Fruit fly (Drosophila melanogaster) whole organism, embryonic: Measurements from ENCODE around the gene CG31922.

Source experiments
- Aef1 ChIP-seq: fragments of 200-800 bp; sonication (Bioruptor generic); IDR thresholded peaks from 3 replicates; pipeline ENCODE4 v1.3.6; 2022; ENCODE audit warnings: missing biosample characterization, missing genetic modification characterization
- Atf-2 ChIP-seq: fragments of 200-800 bp; sonication (Bioruptor generic); optimal IDR thresholded peaks from 2 replicates; lab custom pipeline; 2016; ENCODE audit warnings: missing biosample characterization, missing genetic modification characterization
- CG11504 ChIP-seq: fragments of 200-800 bp; sonication (Bioruptor generic); optimal IDR thresholded peaks from 3 replicates; lab custom pipeline; 2019; ENCODE audit warnings: missing biosample characterization, mild to moderate bottlenecking, missing genetic modification characterization, moderate library complexity
- CG11560 ChIP-seq: fragments of 200-800 bp; sonication (Bioruptor generic); IDR thresholded peaks from 3 replicates; pipeline ENCODE4 v1.3.6; 2022; ENCODE audit warnings: missing biosample characterization, missing genetic modification characterization
- CG11696 ChIP-seq: fragments of 200-800 bp; sonication (Bioruptor generic); IDR thresholded peaks from 2 replicates; pipeline ENCODE4 v1.3.6; 2022; ENCODE audit warnings: missing biosample characterization, missing genetic modification characterization
- CG12659 ChIP-seq: fragments of 200-800 bp; sonication (Bioruptor generic); optimal IDR thresholded peaks from 3 replicates; lab custom pipeline; 2017; ENCODE audit warnings: mild to moderate bottlenecking, missing biosample characterization, missing genetic modification reagents, missing genetic modification characterization
- CG13775 ChIP-seq: fragments of 200-800 bp; sonication (Bioruptor generic); optimal IDR thresholded peaks from 3 replicates; lab custom pipeline; 2017; ENCODE audit warnings: missing biosample characterization, mild to moderate bottlenecking, missing genetic modification characterization
- CG14860 ChIP-seq: fragments of 200-800 bp; sonication (Bioruptor generic); IDR thresholded peaks from 3 replicates; pipeline ENCODE4 v1.3.6; 2022; ENCODE audit warnings: missing biosample characterization, missing genetic modification characterization; ENCODE audit not compliant: partially characterized antibody
- CG14965 ChIP-seq: fragments of 200-800 bp; sonication (Bioruptor generic); optimal IDR thresholded peaks from 2 replicates; lab custom pipeline; 2016; ENCODE audit warnings: missing biosample characterization, missing genetic modification characterization, borderline replicate concordance
- CG1832 ChIP-seq: fragments of 200-800 bp; sonication (Bioruptor generic); optimal IDR thresholded peaks from 2 replicates; lab custom pipeline; 2017; ENCODE audit warnings: missing biosample characterization, mild to moderate bottlenecking, missing genetic modification characterization, inconsistent platforms
- CG3726 ChIP-seq: fragments of 200-800 bp; sonication (Bioruptor generic); IDR thresholded peaks from 3 replicates; pipeline ENCODE4, ENCODE4 v1.3.6; 2022; ENCODE audit warnings: missing biosample characterization, missing genetic modification characterization
- CG43689 ChIP-seq: fragments of 200-800 bp; sonication (Bioruptor generic); IDR thresholded peaks from 2 replicates; pipeline ENCODE4 v1.3.6; 2022; ENCODE audit warnings: missing biosample characterization, missing genetic modification characterization
- CG6791 ChIP-seq: fragments of 200-800 bp; sonication (Bioruptor generic); IDR thresholded peaks from 3 replicates; pipeline ENCODE4 v1.3.6; 2022; ENCODE audit warnings: missing biosample characterization, missing genetic modification characterization; ENCODE audit not compliant: partially characterized antibody
- CG7357 ChIP-seq: fragments of 200-800 bp; sonication (Bioruptor generic); IDR thresholded peaks from 3 replicates; pipeline ENCODE4 v1.3.6; 2022; ENCODE audit warnings: missing biosample characterization, missing genetic modification characterization
- CG7963 ChIP-seq: fragments of 200-800 bp; sonication (Bioruptor generic); IDR thresholded peaks from 3 replicates; pipeline ENCODE4 v1.3.6; 2022; ENCODE audit warnings: missing biosample characterization, missing genetic modification characterization; ENCODE audit not compliant: partially characterized antibody
- CG9932 ChIP-seq: fragments of 200-800 bp; sonication (Bioruptor generic); IDR thresholded peaks from 2 replicates; pipeline ENCODE4 v1.3.6; 2022; ENCODE audit warnings: missing biosample characterization, missing genetic modification characterization
- Camta ChIP-seq: fragments of 200-800 bp; sonication (Bioruptor generic); optimal IDR thresholded peaks from 2 replicates; lab custom pipeline; 2016; ENCODE audit warnings: missing biosample characterization, missing genetic modification characterization
- E2f1 ChIP-seq: fragments of 200-800 bp; sonication (Bioruptor generic); IDR thresholded peaks from 2 replicates; pipeline ENCODE4 v1.3.6; 2022; ENCODE audit warnings: missing biosample characterization, missing genetic modification characterization
- Ets65A ChIP-seq: fragments of 200-800 bp; sonication (Bioruptor generic); peaks from one replicate; lab custom pipeline; 2016; ENCODE audit warnings: missing biosample characterization, missing genetic modification characterization
- Gug ChIP-seq: fragments of 200-800 bp; sonication (Bioruptor generic); IDR thresholded peaks from 4 replicates; pipeline ENCODE4 v1.3.6; 2022; ENCODE audit warnings: missing biosample characterization, missing genetic modification characterization
- HmgZ ChIP-seq: fragments of 200-800 bp; sonication (Bioruptor generic); optimal IDR thresholded peaks from 2 replicates; lab custom pipeline; 2018; ENCODE audit warnings: missing biosample characterization, mild to moderate bottlenecking, missing genetic modification characterization
- Med ChIP-seq: fragments of 200-800 bp; sonication (Bioruptor generic); peaks from one replicate; lab custom pipeline; 2016; ENCODE audit warnings: missing biosample characterization, missing genetic modification characterization, mild to moderate bottlenecking, inconsistent platforms, moderate library complexity
- NC2α ChIP-seq: fragments of 200-800 bp; sonication (Bioruptor generic); optimal IDR thresholded peaks from 2 replicates; lab custom pipeline; 2016; ENCODE audit warnings: missing biosample characterization, missing genetic modification characterization
- Nf-YA ChIP-seq: fragments of 200-800 bp; sonication (Bioruptor generic); IDR thresholded peaks from 2 replicates; pipeline ENCODE4 v1.3.6; 2022; ENCODE audit warnings: missing biosample characterization, missing genetic modification characterization
- Poxn ChIP-seq: fragments of 200-800 bp; sonication (Bioruptor generic); IDR thresholded peaks from 2 replicates; pipeline ENCODE4 v1.3.6; 2022; ENCODE audit warnings: missing biosample characterization, missing genetic modification characterization
- Rx ChIP-seq: fragments of 200-800 bp; sonication (Bioruptor generic); IDR thresholded peaks from 2 replicates; pipeline ENCODE4 v1.3.6; 2022; ENCODE audit warnings: missing biosample characterization, missing genetic modification characterization
- Taf1 ChIP-seq: fragments of 200-800 bp; sonication (Bioruptor generic); IDR thresholded peaks from 2 replicates; pipeline ENCODE4 v1.3.6; 2022; ENCODE audit warnings: missing biosample characterization, missing genetic modification characterization
- Xrp1 ChIP-seq: fragments of 200-800 bp; sonication (Bioruptor generic); IDR thresholded peaks from 2 replicates; pipeline ENCODE4 v1.3.6; 2022; ENCODE audit warnings: missing biosample characterization, missing genetic modification characterization
- ase ChIP-seq: fragments of 200-800 bp; sonication (Bioruptor generic); IDR thresholded peaks from 3 replicates; pipeline ENCODE4 v1.3.6; 2022; ENCODE audit warnings: missing biosample characterization, missing genetic modification characterization
- bcd ChIP-seq: fragments of 200-800 bp; sonication (Bioruptor generic); optimal IDR thresholded peaks from 2 replicates; lab custom pipeline; 2017; ENCODE audit warnings: missing biosample characterization, mild to moderate bottlenecking, missing genetic modification characterization
- cato ChIP-seq: fragments of 200-800 bp; sonication (Bioruptor generic); optimal IDR thresholded peaks from 2 replicates; lab custom pipeline; 2016; ENCODE audit warnings: missing biosample characterization, missing genetic modification characterization, borderline replicate concordance
- chn ChIP-seq: fragments of 200-800 bp; sonication (Bioruptor generic); optimal IDR thresholded peaks from 2 replicates; lab custom pipeline; 2016; ENCODE audit warnings: missing biosample characterization, missing genetic modification characterization
- crol ChIP-seq: fragments of 200-800 bp; sonication (Bioruptor generic); IDR thresholded peaks from 2 replicates; pipeline ENCODE4 v1.3.6; 2022; ENCODE audit warnings: missing biosample characterization, missing genetic modification characterization
- dimm ChIP-seq: fragments of 200-800 bp; sonication (Bioruptor generic); IDR thresholded peaks from 2 replicates; pipeline ENCODE4 v1.3.6; 2022; ENCODE audit warnings: missing biosample characterization, missing genetic modification characterization
- dm ChIP-seq: fragments of 200-800 bp; sonication (Bioruptor generic); optimal IDR thresholded peaks from 3 replicates; lab custom pipeline; 2016; ENCODE audit warnings: missing biosample characterization, missing genetic modification characterization
- esg ChIP-seq: fragments of 200-800 bp; sonication (Bioruptor generic); conservative IDR thresholded peaks from 2 replicates; pipeline ENCODE4 v1.3.6; 2022; ENCODE audit warnings: missing biosample characterization, missing genetic modification characterization
- gcm ChIP-seq: fragments of 200-800 bp; sonication (Bioruptor generic); optimal IDR thresholded peaks from 2 replicates; lab custom pipeline; 2019; ENCODE audit warnings: missing biosample characterization, mild to moderate bottlenecking, missing genetic modification characterization, moderate library complexity
- kay ChIP-seq: fragments of 200-800 bp; sonication (Bioruptor generic); optimal IDR thresholded peaks from 2 replicates; lab custom pipeline; 2016; ENCODE audit warnings: missing biosample characterization, missing genetic modification characterization
- lov ChIP-seq, 2 experiments: fragments of 200-800 bp in 1 of 2; fragments of >200 bp in 1 of 2; sonication (Bioruptor generic) in 1 of 2; IDR thresholded peaks in 1 of 2; optimal IDR thresholded peaks in 1 of 2; 2 replicates in 1 of 2; 3 replicates in 1 of 2; pipeline versions ENCODE4 v1.3.6 to Lab custom; 2017 to 2022; ENCODE audit warnings: missing biosample characterization in 1 of 2, missing genetic modification characterization in 1 of 2
- row ChIP-seq: fragments of 200-800 bp; sonication (Bioruptor generic); IDR thresholded peaks from 3 replicates; pipeline ENCODE4 v1.3.6; 2022; ENCODE audit warnings: missing biosample characterization, missing genetic modification characterization
- sd ChIP-seq: fragments of 200-800 bp; sonication (Bioruptor generic); optimal IDR thresholded peaks from 3 replicates; lab custom pipeline; 2018; ENCODE audit warnings: missing biosample characterization, mild to moderate bottlenecking, missing genetic modification characterization, moderate library complexity
- sisA ChIP-seq: fragments of 200-800 bp; sonication (Bioruptor generic); IDR thresholded peaks from 2 replicates; pipeline ENCODE4 v1.3.6; 2022; ENCODE audit warnings: missing biosample characterization, missing genetic modification characterization
- so ChIP-seq: fragments of 200-800 bp; sonication (Bioruptor generic); IDR thresholded peaks from 3 replicates; pipeline ENCODE4 v1.3.6; 2022; ENCODE audit warnings: missing biosample characterization, missing genetic modification characterization
- tll ChIP-seq, 2 experiments: fragments of 200-800 bp in 1 of 2; fragments of >200 bp in 1 of 2; sonication (Bioruptor generic) in 1 of 2; optimal IDR thresholded peaks; 2 replicates each; lab custom pipeline; 2017 to 2019; ENCODE audit warnings: missing biosample characterization in 2 of 2, missing genetic modification characterization in 2 of 2, mild to moderate bottlenecking in 1 of 2, moderate library complexity in 1 of 2
- tx ChIP-seq: fragments of 200-800 bp; sonication (Bioruptor generic); optimal IDR thresholded peaks from 2 replicates; lab custom pipeline; 2016; ENCODE audit warnings: missing biosample characterization, missing genetic modification characterization
- wor ChIP-seq: fragments of 200-800 bp; sonication (Bioruptor generic); IDR thresholded peaks from 2 replicates; pipeline ENCODE4 v1.3.6; 2022; ENCODE audit warnings: missing biosample characterization, missing genetic modification characterization
- z ChIP-seq: fragments of 200-800 bp; sonication (Bioruptor generic); IDR thresholded peaks from 3 replicates; pipeline ENCODE4 v1.3.6; 2022; ENCODE audit warnings: missing biosample characterization, missing genetic modification characterization

The CG31922 gene

DNA sequence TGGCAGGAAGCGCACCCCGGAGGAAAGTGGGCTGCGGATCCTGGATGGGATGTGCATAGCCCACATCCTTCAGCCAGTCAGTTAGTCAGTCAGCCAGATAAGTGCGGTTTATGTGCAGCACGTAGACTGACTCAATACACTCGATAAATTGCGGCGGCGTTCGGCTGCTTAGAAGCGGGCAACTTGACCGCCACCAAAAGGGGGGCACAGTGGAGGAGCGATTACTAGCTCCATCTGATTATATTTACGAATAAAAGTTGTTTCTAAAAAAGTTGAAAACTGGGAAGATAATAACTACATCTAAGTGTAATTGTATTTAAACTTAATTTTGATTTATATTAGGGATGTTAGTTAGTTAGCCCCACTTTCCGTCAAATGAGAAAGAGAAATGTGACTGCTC lies 32.5 kb downstream of the CG31922 start:
- peak; percentile 51 for TF ChIP-seq Ets65A (GFP tag; lab: Kevin White, UChicago)
- no peak for TF ChIP-seq Xrp1 (GFP tag; lab: Robert Waterston, UW)
- TF ChIP-seq Poxn (GFP tag; lab: Robert Waterston, UW): 0 out of 2 replicates have a peak, but pooled peaks have one; percentile 14
- 0 out of 3 replicates have a peak, but pooled peaks have one; percentile 11 for TF ChIP-seq row (GFP tag; lab: Robert Waterston, UW)
- TF ChIP-seq so (GFP tag; lab: Robert Waterston, UW): no peak
- TF ChIP-seq Gug (GFP tag; lab: Robert Waterston, UW): no peak
- peak; percentile 8; the same call in 1 of the 2 replicates for TF ChIP-seq CG9932 (GFP tag; lab: Robert Waterston, UW)
- TF ChIP-seq Atf-2: no peak
- peak; percentile 52 for TF ChIP-seq CG11696 (GFP tag; lab: Robert Waterston, UW)
- no peak for TF ChIP-seq cato
- peak; percentile 15 for TF ChIP-seq Med
- no peak for TF ChIP-seq dm
- TF ChIP-seq crol (GFP tag; lab: Robert Waterston, UW): no peak
- no peak for TF ChIP-seq CG3726 (GFP tag; lab: Robert Waterston, UW)

DNA sequence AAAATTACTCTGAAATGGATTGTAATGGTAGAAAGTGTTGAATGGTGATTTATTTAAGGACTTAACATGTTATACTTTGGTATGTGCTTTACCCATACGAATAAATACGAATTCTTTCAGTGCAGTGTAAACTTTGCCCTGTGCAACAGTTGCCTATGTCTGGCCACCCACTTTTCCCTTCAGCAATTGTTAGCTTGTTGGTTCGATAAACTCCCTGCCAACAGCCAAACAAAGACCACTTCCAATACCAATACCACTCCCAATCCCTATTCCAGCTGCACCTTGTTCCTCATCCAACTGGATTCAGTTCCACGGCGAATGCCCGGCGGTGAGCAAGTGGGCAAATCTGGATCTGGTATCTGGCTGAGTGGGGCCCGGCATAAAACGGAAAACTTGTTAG lies 33.9 kb downstream of the CG31922 start, which contains the start of gene CG14342:
Gene CG14342 (plus strand): TSS at position 301 of the 400 bp plus-strand sequence.
- TF ChIP-seq CG1832 (GFP tag; lab: Kevin White, UChicago) (no peak), row (GFP tag; lab: Robert Waterston, UW) (0 out of 3 replicates have a peak, but pooled peaks have one; percentile 8)
- TF ChIP-seq, all 482 proteins: peak for 1

DNA sequence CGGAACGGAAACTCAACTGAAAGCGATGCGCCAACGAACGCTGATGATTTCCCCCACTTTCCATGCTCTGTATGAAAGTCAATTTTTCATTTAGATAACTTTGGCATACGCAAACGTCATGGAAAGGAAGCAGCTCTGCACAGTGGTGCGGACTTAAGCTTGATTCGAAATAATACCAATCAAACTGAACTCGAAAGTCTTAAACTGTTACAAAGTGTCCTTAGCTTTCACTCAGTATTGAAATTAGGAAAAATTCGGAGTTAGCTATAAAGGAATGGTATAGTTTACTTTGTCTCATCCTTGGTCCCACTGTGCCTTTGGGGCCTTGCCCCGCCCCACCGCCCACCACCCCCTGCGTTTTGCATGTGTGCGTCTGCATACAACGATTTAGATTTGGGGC lies 37.5 kb downstream of the CG31922 start:
- peak; percentile 52; the same call in 1 of the 3 replicates for TF ChIP-seq CG7357 (GFP tag; lab: Robert Waterston, UW)
- TF ChIP-seq kay (GFP tag; lab: Kevin White, UChicago): no peak
- TF ChIP-seq Camta (GFP tag; lab: Kevin White, UChicago): no peak
- TF ChIP-seq bcd (GFP tag; lab: Kevin White, UChicago): peak; percentile 38
- peak; percentile 51 for TF ChIP-seq CG12659 (GFP tag; lab: Kevin White, UChicago)
- 0 out of 2 replicates have a peak, but pooled peaks have one; percentile 18 for TF ChIP-seq CG43689
- peak; percentile 29 for TF ChIP-seq gcm (GFP tag; lab: Kevin White, UChicago)
- peak; percentile 64 for TF ChIP-seq Aef1
- TF ChIP-seq CG6791 (GFP tag; lab: Robert Waterston, UW): no peak
- peak; percentile 73 for TF ChIP-seq esg (GFP tag; lab: Robert Waterston, UW)
- TF ChIP-seq CG14860 (GFP tag; lab: Robert Waterston, UW): no peak
- no peak for TF ChIP-seq CG13775 (GFP tag; lab: Kevin White, UChicago)
- TF ChIP-seq tll (GFP tag; optimal IDR thresholded peaks at IDR 0.05; lab: Kevin White, UChicago): no peak
- TF ChIP-seq CG11560 (tag; lab: Robert Waterston, UW): 0 out of 3 replicates have a peak, but pooled peaks have one; percentile 25
- 0 out of 2 replicates have a peak, but pooled peaks have one; percentile 28 for TF ChIP-seq dimm (GFP tag; lab: Robert Waterston, UW)
- TF ChIP-seq ase (GFP tag; lab: Robert Waterston, UW): peak; percentile 49; the same call in 2 of the 3 replicates
- peak; percentile 15 for TF ChIP-seq chn
- no peak for TF ChIP-seq sd
- no peak for TF ChIP-seq CG3726 (GFP tag; lab: Robert Waterston, UW)
- TF ChIP-seq HmgZ (tag; lab: Kevin White, UChicago): peak; percentile 29
- TF ChIP-seq sisA (GFP tag; lab: Robert Waterston, UW): peak; percentile 55
- TF ChIP-seq CG7963: no peak
- TF ChIP-seq tx (GFP tag; lab: Kevin White, UChicago): no peak
- peak; percentile 56 for TF ChIP-seq E2f1 (GFP tag; lab: Robert Waterston, UW)
- no peak for TF ChIP-seq lov (optimal IDR thresholded peaks at IDR 0.05; lab: Kevin White, UChicago)
- TF ChIP-seq lov (GFP tag; IDR thresholded peaks at IDR 0.05; lab: Robert Waterston, UW): 0 out of 3 replicates have a peak, but pooled peaks have one; percentile 25
- peak; percentile 61 for TF ChIP-seq CG11504 (tag; lab: Kevin White, UChicago)
- no peak for TF ChIP-seq NC2α
- peak; percentile 72 for TF ChIP-seq Rx
- TF ChIP-seq z (GFP tag; lab: Robert Waterston, UW): no peak
- TF ChIP-seq Taf1 (GFP tag; lab: Robert Waterston, UW): peak; percentile 64
- TF ChIP-seq Nf-YA (GFP tag; lab: Robert Waterston, UW): peak; percentile 61
- no peak for TF ChIP-seq wor (GFP tag; lab: Robert Waterston, UW)
- TF ChIP-seq CG14965 (GFP tag; lab: Kevin White, UChicago): no peak
